Worm (Caenorhabditis elegans) whole organism, midembryonic: ENCODE data around the gene E04D5.4.

Experiments
- T22C8.4 ChIP-seq: fragments of 200-800 bp; sonication (Bioruptor generic); IDR thresholded peaks from 2 replicates; pipeline ENCODE4 v1.3.6; 2022; ENCODE audit warnings: missing genetic modification characterization, missing compliant biosample characterization
- ztf-23 ChIP-seq: fragments of 200-800 bp; sonication (Bioruptor generic); IDR thresholded peaks from 2 replicates; pipeline ENCODE4 v1.3.6; 2022; ENCODE audit warnings: missing genetic modification reagents, missing genetic modification characterization, missing compliant biosample characterization

Gene E04D5.4

ce11 chrII:10490329-10490728, 50.3 kb downstream of the E04D5.4 start, which contains the start of gene clec-61:
Gene clec-61 (minus strand): TSS chrII:10490537.
- TF ChIP-seq T22C8.4 (GFP tag; lab: Robert Waterston, UW) (no peak), ztf-23 (no peak)
